In genomic region chrII:10481824-10482556, ce11 we compare ENCODE assay signal across 5 worm cellular contexts.
TF ChIP-seq lines count a peak whose summit lies in the region.

Gene clec-60 (minus strand): TSS chrII:10481874.
Gene ZK666.11 (plus strand): TSS chrII:10482522.

TF ChIP-seq in whole organism, L1 larva, 84 proteins besides CTCF, POLR2A, EP300 and RAD21:
- TF ChIP-seq pag-3 (tag; optimal IDR thresholded peaks at IDR 0.05; lab: Kevin White, UChicago; ENCODE audit: borderline replicate concordance, insufficient read depth) (no peak), efl-1 (optimal IDR thresholded peaks at IDR 0.05; lab: Kevin White, UChicago) (no peak), efl-1 (GFP tag; optimal IDR thresholded peaks at IDR 0.05 in 1 of 2; lab: Kevin White, UChicago) (peak in 1 of 2 experiments; percentile 56), nhr-85 (tag; lab: Kevin White, UChicago) (peak; percentile 21)
TF ChIP-seq in whole organism, L1 larva: peak in this region for 2.

TF ChIP-seq in whole organism, L2 larva, 48 proteins besides CTCF, POLR2A, EP300 and RAD21:
- peak; percentile 28 for TF ChIP-seq fos-1 (tag; optimal IDR thresholded peaks at IDR 0.05; lab: Kevin White, UChicago)
- TF ChIP-seq mab-5 (tag; optimal IDR thresholded peaks at IDR 0.05; lab: Kevin White, UChicago): no peak
- TF ChIP-seq nhr-6 (tag; optimal IDR thresholded peaks at IDR 0.05; lab: Kevin White, UChicago): no peak

TF ChIP-seq in whole organism, L3 larva, 47 proteins besides CTCF, POLR2A, EP300 and RAD21:
- TF ChIP-seq fkh-10 (GFP tag; optimal IDR thresholded peaks at IDR 0.05; lab: Kevin White, UChicago) (no peak), sea-2 (GFP tag; optimal IDR thresholded peaks at IDR 0.05; lab: Kevin White, UChicago) (no peak), jun-1 (tag; optimal IDR thresholded peaks at IDR 0.05; lab: Kevin White, UChicago) (peak; percentile 7), pqm-1 (tag; optimal IDR thresholded peaks at IDR 0.05; lab: Kevin White, UChicago) (peak; percentile 36), elt-2 (tag; optimal IDR thresholded peaks at IDR 0.05; lab: Kevin White, UChicago) (peak; percentile 57)

TF ChIP-seq in whole organism, L4 larva, 104 proteins besides CTCF, POLR2A, EP300 and RAD21:
- TF ChIP-seq attf-4 (tag; optimal IDR thresholded peaks at IDR 0.05; lab: Kevin White, UChicago) (no peak), madf-5 (GFP tag; IDR thresholded peaks at IDR 0.05; lab: Robert Waterston, UW) (no peak), daf-19 (GFP tag; conservative IDR thresholded peaks at IDR 0.05; lab: Robert Waterston, UW) (no peak), rbr-2 (tag; optimal IDR thresholded peaks at IDR 0.05; lab: Kevin White, UChicago) (no peak), Y105C5A.15 (GFP tag; IDR thresholded peaks at IDR 0.05; lab: Robert Waterston, UW) (no peak), pqm-1 (tag; optimal IDR thresholded peaks at IDR 0.05; lab: Kevin White, UChicago) (peak; percentile 2), aly-2 (tag; optimal IDR thresholded peaks at IDR 0.05; lab: Kevin White, UChicago) (no peak), dve-1 (tag; optimal IDR thresholded peaks at IDR 0.05; lab: Kevin White, UChicago; ENCODE audit: insufficient read depth) (no peak), fkh-10 (GFP tag; optimal IDR thresholded peaks at IDR 0.05; lab: Kevin White, UChicago) (no peak), zip-11 (GFP tag; IDR thresholded peaks at IDR 0.05; lab: Robert Waterston, UW) (no peak), dmd-9 (GFP tag; IDR thresholded peaks at IDR 0.05; lab: Robert Waterston, UW) (no peak), dmd-8 (GFP tag; IDR thresholded peaks at IDR 0.05; lab: Robert Waterston, UW) (no peak), unc-62 (GFP tag; optimal IDR thresholded peaks at IDR 0.05 in 1 of 2; lab: Kevin White, UChicago) (no peak), unc-62 (tag; optimal IDR thresholded peaks at IDR 0.05; lab: Kevin White, UChicago) (no peak), Y48G9A.11 (GFP tag; IDR thresholded peaks at IDR 0.05; lab: Robert Waterston, UW) (no peak), fos-1 (tag; optimal IDR thresholded peaks at IDR 0.05; lab: Kevin White, UChicago) (no peak), dmd-6 (GFP tag; IDR thresholded peaks at IDR 0.05; lab: Robert Waterston, UW) (peak; percentile 27; the same call in 1 of the 2 replicates), php-3 (GFP tag; IDR thresholded peaks at IDR 0.05; lab: Robert Waterston, UW) (no peak), nhr-41 (GFP tag; IDR thresholded peaks at IDR 0.05; lab: Robert Waterston, UW) (no peak), D1046.2 (GFP tag; IDR thresholded peaks at IDR 0.05; lab: Robert Waterston, UW) (no peak), jun-1 (tag; optimal IDR thresholded peaks at IDR 0.05; lab: Kevin White, UChicago) (no peak), lin-38 (GFP tag; IDR thresholded peaks at IDR 0.05; lab: Robert Waterston, UW) (no peak), unc-39 (tag; optimal IDR thresholded peaks at IDR 0.05; lab: Kevin White, UChicago) (no peak), hlh-11 (tag; optimal IDR thresholded peaks at IDR 0.05; lab: Kevin White, UChicago) (peak; percentile 37), snpc-1.2 (GFP tag; IDR thresholded peaks at IDR 0.05; lab: Robert Waterston, UW) (no peak), T20F7.1 (GFP tag; optimal IDR thresholded peaks at IDR 0.05; lab: Kevin White, UChicago) (no peak), nhr-102 (tag; optimal IDR thresholded peaks at IDR 0.05; lab: Kevin White, UChicago) (no peak), nhr-28 (tag; optimal IDR thresholded peaks at IDR 0.05; lab: Kevin White, UChicago) (peak; percentile 73), duxl-1 (tag; optimal IDR thresholded peaks at IDR 0.05; lab: Kevin White, UChicago; ENCODE audit: poor library complexity) (no peak)

TF ChIP-seq in whole organism, young adult, 124 proteins besides CTCF, POLR2A, EP300 and RAD21:
- TF ChIP-seq cebp-1 (GFP tag; IDR thresholded peaks at IDR 0.05; lab: Robert Waterston, UW) (0 out of 2 replicates have a peak, but pooled peaks have one; percentile 49), cebp-1 (tag; optimal IDR thresholded peaks at IDR 0.05; lab: Kevin White, UChicago) (no peak), nhr-80 (tag; optimal IDR thresholded peaks at IDR 0.05; lab: Kevin White, UChicago) (peak; percentile 6), ceh-91 (GFP tag; IDR thresholded peaks at IDR 0.05; lab: Robert Waterston, UW) (no peak), snpc-3.4 (tag; optimal IDR thresholded peaks at IDR 0.05; lab: Kevin White, UChicago) (no peak), F37B4.10 (GFP tag; IDR thresholded peaks at IDR 0.05; lab: Robert Waterston, UW) (no peak)
